Worm (Caenorhabditis elegans) whole organism, L4/young adult: ENCODE data around the gene ZC412.5.

Source experiments
- W03F9.2 ChIP-seq: fragments of 150-350 bp; optimal IDR thresholded peaks from 2 replicates; lab custom pipeline; 2014; ENCODE audit warnings: missing biosample characterization, missing genetic modification characterization
- dao-5 ChIP-seq: sonication (generic microtip); optimal IDR thresholded peaks from 2 replicates; lab custom pipeline; 2016; ENCODE audit warnings: missing genotype, missing genetic modification characterization, moderate library complexity, missing compliant biosample characterization
- him-1 ChIP-seq: sonication (generic microtip); optimal IDR thresholded peaks from 2 replicates; lab custom pipeline; 2016; ENCODE audit warnings: missing genotype, missing genetic modification reagents, missing genetic modification characterization, missing compliant biosample characterization

- TF ChIP-seq him-1 (no peak), W03F9.2 (tag; lab: Kevin White, UChicago) (no peak), dao-5 (tag; lab: Kevin White, UChicago) (no peak)
These were observed 32.2 kb upstream of the ZC412.5 start for ce11 chrV:14907445-14907844.
